Fruit fly (Drosophila melanogaster) whole organism, embryonic: ENCODE measurements around the gene Rab26.

Source experiments
- ATbp ChIP-seq: fragments of 200-800 bp; sonication (Bioruptor generic); optimal IDR thresholded peaks from 2 replicates; lab custom pipeline; 2017; ENCODE audit warnings: missing biosample characterization, mild to moderate bottlenecking, missing genetic modification characterization, missing genetic modification reagents
- Bdp1 ChIP-seq: fragments of 200-800 bp; sonication (Bioruptor generic); optimal IDR thresholded peaks from 3 replicates; lab custom pipeline; 2016; ENCODE audit warnings: missing biosample characterization, missing genetic modification characterization
- CG10654 ChIP-seq: fragments of 200-800 bp; sonication (Bioruptor generic); optimal IDR thresholded peaks from 2 replicates; lab custom pipeline; 2016; ENCODE audit warnings: missing biosample characterization, missing genetic modification characterization
- CG11398 ChIP-seq: fragments of 200-800 bp; sonication (Bioruptor generic); optimal IDR thresholded peaks from 2 replicates; lab custom pipeline; 2016; ENCODE audit warnings: missing biosample characterization, missing genetic modification characterization
- CG12391 ChIP-seq: fragments of 200-800 bp; sonication (Bioruptor generic); optimal IDR thresholded peaks from 3 replicates; lab custom pipeline; 2018; ENCODE audit warnings: missing biosample characterization, mild to moderate bottlenecking, missing genetic modification characterization, moderate library complexity
- CG14965 ChIP-seq: fragments of 200-800 bp; sonication (Bioruptor generic); optimal IDR thresholded peaks from 2 replicates; lab custom pipeline; 2016; ENCODE audit warnings: missing biosample characterization, missing genetic modification characterization, borderline replicate concordance
- CG1529 ChIP-seq: fragments of 200-800 bp; sonication (Bioruptor generic); optimal IDR thresholded peaks from 3 replicates; lab custom pipeline; 2018; ENCODE audit warnings: missing biosample characterization, missing genetic modification characterization
- CG15601 ChIP-seq: fragments of 200-800 bp; sonication (Bioruptor generic); optimal IDR thresholded peaks from 3 replicates; lab custom pipeline; 2019; ENCODE audit warnings: missing biosample characterization, mild to moderate bottlenecking, missing genetic modification characterization, moderate library complexity
- CG1602 ChIP-seq: fragments of 200-800 bp; sonication (Bioruptor generic); optimal IDR thresholded peaks from 3 replicates; lab custom pipeline; 2016; ENCODE audit warnings: missing biosample characterization, missing genetic modification characterization
- CG16813 ChIP-seq: fragments of 200-800 bp; sonication (Bioruptor generic); IDR thresholded peaks from 3 replicates; pipeline ENCODE4 v1.3.6; 2022; ENCODE audit warnings: missing biosample characterization, missing genetic modification characterization; ENCODE audit not compliant: partially characterized antibody
- CG17612 ChIP-seq: fragments of 200-800 bp; sonication (Bioruptor generic); IDR thresholded peaks from 2 replicates; pipeline ENCODE4 v1.3.6; 2022; ENCODE audit warnings: missing biosample characterization, missing genetic modification characterization
- CG2202 ChIP-seq: fragments of 200-800 bp; sonication (Bioruptor generic); optimal IDR thresholded peaks from 2 replicates; lab custom pipeline; 2018; ENCODE audit warnings: missing biosample characterization, mild to moderate bottlenecking, missing genetic modification characterization
- CG4424 ChIP-seq: fragments of 200-800 bp; sonication (Bioruptor generic); optimal IDR thresholded peaks from 3 replicates; lab custom pipeline; 2016; ENCODE audit warnings: missing biosample characterization, missing genetic modification characterization
- CG4730 ChIP-seq: fragments of 200-800 bp; sonication (Bioruptor generic); IDR thresholded peaks from 2 replicates; pipeline ENCODE4 v1.3.6; 2022; ENCODE audit warnings: missing biosample characterization, missing genetic modification characterization
- CG7372 ChIP-seq: fragments of 200-800 bp; sonication (Bioruptor generic); IDR thresholded peaks from 2 replicates; pipeline ENCODE4 v1.3.6; 2022; ENCODE audit warnings: missing biosample characterization, missing genetic modification characterization
- CG8290 ChIP-seq, 3 experiments: fragments of 200-800 bp; sonication (Bioruptor generic); optimal IDR thresholded peaks; 2 replicates each; lab custom pipeline; 2016 to 2019; ENCODE audit warnings: missing biosample characterization in 3 of 3, missing genetic modification characterization in 3 of 3, mild to moderate bottlenecking in 2 of 3, moderate library complexity in 1 of 3
- CG8388 ChIP-seq: fragments of 200-800 bp; sonication (Bioruptor generic); optimal IDR thresholded peaks from 2 replicates; lab custom pipeline; 2019; ENCODE audit warnings: missing biosample characterization, mild to moderate bottlenecking, missing genetic modification characterization, moderate library complexity
- CG8765 ChIP-seq: fragments of 200-800 bp; sonication (Bioruptor generic); IDR thresholded peaks from 2 replicates; pipeline ENCODE4 v1.3.6; 2022; ENCODE audit warnings: missing biosample characterization, missing genetic modification characterization
- CG9932 ChIP-seq: fragments of 200-800 bp; sonication (Bioruptor generic); IDR thresholded peaks from 2 replicates; pipeline ENCODE4 v1.3.6; 2022; ENCODE audit warnings: missing biosample characterization, missing genetic modification characterization
- Chrac-16 ChIP-seq: fragments of 200-800 bp; sonication (Bioruptor generic); optimal IDR thresholded peaks from 3 replicates; lab custom pipeline; 2016; ENCODE audit warnings: missing biosample characterization, missing genetic modification characterization
- D ChIP-seq, 2 experiments: fragments of 200-800 bp in 1 of 2; fragments of >200 bp in 1 of 2; sonication (Bioruptor generic) in 1 of 2; optimal IDR thresholded peaks; 2 replicates in 1 of 2; 3 replicates in 1 of 2; lab custom pipeline; 2017; ENCODE audit warnings: mild to moderate bottlenecking in 1 of 2, missing biosample characterization in 1 of 2, missing genetic modification characterization in 1 of 2, missing genetic modification reagents in 1 of 2
- D19A ChIP-seq: fragments of 200-800 bp; optimal IDR thresholded peaks from 3 replicates; lab custom pipeline; 2019; ENCODE audit warnings: missing biosample characterization, mild to moderate bottlenecking, missing genetic modification characterization, moderate library complexity
- Dp ChIP-seq: fragments of 200-800 bp; sonication (Bioruptor generic); optimal IDR thresholded peaks from 2 replicates; lab custom pipeline; 2018; ENCODE audit warnings: missing biosample characterization, mild to moderate bottlenecking, missing genetic modification characterization, moderate library complexity
- E2f2 ChIP-seq: fragments of 200-800 bp; sonication (Bioruptor generic); IDR thresholded peaks from 2 replicates; pipeline ENCODE4 v1.3.6; 2022; ENCODE audit warnings: missing biosample characterization, missing genetic modification characterization
- Eip74EF ChIP-seq, 2 experiments: fragments of 200-800 bp in 1 of 2; fragments of >200 bp in 1 of 2; sonication (Bioruptor generic) in 1 of 2; optimal IDR thresholded peaks; 2 replicates each; lab custom pipeline; 2017 to 2019; ENCODE audit warnings: missing biosample characterization in 2 of 2, missing genetic modification characterization in 2 of 2, mild to moderate bottlenecking in 1 of 2, moderate library complexity in 1 of 2
- Fer1 ChIP-seq: fragments of 200-800 bp; sonication (Bioruptor generic); optimal IDR thresholded peaks from 2 replicates; lab custom pipeline; 2017; ENCODE audit warnings: missing biosample characterization, mild to moderate bottlenecking, missing genetic modification characterization
- HLH3B ChIP-seq: fragments of 200-800 bp; sonication (Bioruptor generic); IDR thresholded peaks from 2 replicates; pipeline ENCODE4 v1.3.6; 2022; ENCODE audit warnings: missing biosample characterization, missing genetic modification characterization
- HLH4C ChIP-seq: fragments of 200-800 bp; sonication (Bioruptor generic); IDR thresholded peaks from 3 replicates; pipeline ENCODE4 v1.3.6; 2022; ENCODE audit warnings: missing biosample characterization, missing genetic modification characterization; ENCODE audit not compliant: partially characterized antibody
- Hr39 ChIP-seq: fragments of >200 bp; optimal IDR thresholded peaks from 2 replicates; lab custom pipeline; 2017
- Oli ChIP-seq: fragments of 200-800 bp; sonication (Bioruptor generic); optimal IDR thresholded peaks from 2 replicates; lab custom pipeline; 2018; ENCODE audit warnings: missing biosample characterization, mild to moderate bottlenecking, missing genetic modification characterization, moderate library complexity
- Stat92E ChIP-seq, 3 experiments: fragments of >200 bp in 2 of 3; fragments of 200-800 bp in 1 of 3; sonication (Bioruptor generic) in 1 of 3; optimal IDR thresholded peaks; 2 replicates each; lab custom pipeline; 2017 to 2019; ENCODE audit warnings: missing biosample characterization in 3 of 3, missing genetic modification characterization in 3 of 3, mild to moderate bottlenecking in 1 of 3, moderate library complexity in 1 of 3
- hth ChIP-seq: fragments of >200 bp; optimal IDR thresholded peaks from 2 replicates; lab custom pipeline; 2017; ENCODE audit warnings: inconsistent platforms
- insv ChIP-seq, 2 experiments: fragments of 200-800 bp; sonication (Bioruptor generic); optimal IDR thresholded peaks; 3 replicates each; lab custom pipeline; 2016 to 2018; ENCODE audit warnings: missing biosample characterization in 2 of 2, missing genetic modification characterization in 2 of 2
- jigr1 ChIP-seq: fragments of 200-800 bp; sonication (Bioruptor generic); IDR thresholded peaks from 3 replicates; pipeline ENCODE4 v1.3.6; 2022; ENCODE audit warnings: missing biosample characterization, missing genetic modification characterization
- kay ChIP-seq: fragments of 200-800 bp; sonication (Bioruptor generic); optimal IDR thresholded peaks from 2 replicates; lab custom pipeline; 2016; ENCODE audit warnings: missing biosample characterization, missing genetic modification characterization
- knrl ChIP-seq: fragments of 200-800 bp; sonication (Bioruptor generic); IDR thresholded peaks from 3 replicates; pipeline ENCODE4 v1.3.6; 2022; ENCODE audit warnings: missing biosample characterization, missing genetic modification characterization; ENCODE audit not compliant: partially characterized antibody
- lbe ChIP-seq: fragments of 200-800 bp; sonication (Bioruptor generic); optimal IDR thresholded peaks from 2 replicates; lab custom pipeline; 2016; ENCODE audit warnings: missing biosample characterization, mild to moderate bottlenecking, missing genetic modification characterization
- mam ChIP-seq: fragments of 200-800 bp; sonication (Bioruptor generic); optimal IDR thresholded peaks from 3 replicates; lab custom pipeline; 2016; ENCODE audit warnings: missing biosample characterization, missing genetic modification characterization
- seq ChIP-seq: fragments of 200-800 bp; sonication (Bioruptor generic); IDR thresholded peaks from 2 replicates; pipeline ENCODE4 v1.3.6; 2022; ENCODE audit warnings: missing biosample characterization, missing genetic modification characterization
- stc ChIP-seq: fragments of 200-800 bp; sonication (Bioruptor generic); IDR thresholded peaks from 2 replicates; pipeline ENCODE4 v1.3.6; 2022; ENCODE audit warnings: missing biosample characterization, missing genetic modification characterization
- tna ChIP-seq: fragments of 200-800 bp; sonication (Bioruptor generic); IDR thresholded peaks from 2 replicates; pipeline ENCODE4 v1.3.6; 2022; ENCODE audit warnings: missing biosample characterization, missing genetic modification characterization; ENCODE audit not compliant: partially characterized antibody
- unpg ChIP-seq: fragments of 200-800 bp; sonication (Bioruptor generic); optimal IDR thresholded peaks from 3 replicates; lab custom pipeline; 2018; ENCODE audit warnings: missing biosample characterization, mild to moderate bottlenecking, missing genetic modification characterization, moderate library complexity
- vfl ChIP-seq: fragments of 200-800 bp; sonication (Bioruptor generic); optimal IDR thresholded peaks from 2 replicates; lab custom pipeline; 2016; ENCODE audit warnings: missing biosample characterization, missing genetic modification characterization

The Rab26 gene

DNA sequence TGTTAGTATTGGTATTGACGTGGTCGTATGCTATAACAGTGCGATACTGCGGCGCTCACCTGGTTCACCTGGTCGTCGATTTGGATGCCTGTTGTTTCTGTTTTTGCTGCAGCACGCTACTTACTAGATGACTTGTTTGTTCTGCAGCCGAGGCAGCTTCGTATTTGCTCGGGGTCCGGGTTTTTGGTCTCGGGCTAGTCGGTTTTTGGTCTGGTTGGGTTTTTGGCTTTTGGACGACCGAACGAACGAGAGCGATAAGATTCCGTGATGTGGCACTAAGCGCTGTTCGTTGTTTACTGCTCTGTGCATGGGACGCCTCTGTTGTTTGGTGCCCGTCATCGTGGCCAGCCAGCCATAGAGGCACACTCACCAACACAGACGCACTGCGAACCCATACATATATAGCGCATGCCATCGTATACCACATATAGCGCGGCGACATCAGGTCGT, 30.4 kb downstream of the Rab26 start, which contains the start of gene ebd2 (continued):
- TF ChIP-seq CG4424 (GFP tag; lab: Kevin White, UChicago) (peak; percentile 1), E2f2 (GFP tag; lab: Robert Waterston, UW) (0 out of 2 replicates have a peak, but pooled peaks have one; percentile 14), CG7372 (GFP tag; lab: Robert Waterston, UW) (no peak), Eip74EF (GFP tag; optimal IDR thresholded peaks at IDR 0.05; lab: Kevin White, UChicago) (no peak), kay (GFP tag; lab: Kevin White, UChicago) (no peak), Chrac-16 (GFP tag; lab: Kevin White, UChicago) (no peak), Hr39 (lab: Kevin White, UChicago) (no peak), Stat92E (GFP tag; optimal IDR thresholded peaks at IDR 0.05; lab: Kevin White, UChicago) (no peak), Bdp1 (GFP tag; lab: Kevin White, UChicago) (no peak), stc (GFP tag; lab: Robert Waterston, UW) (no peak; the same call in 1 of the 2 replicates), CG16813 (GFP tag; lab: Robert Waterston, UW) (no peak), CG8388 (GFP tag; lab: Kevin White, UChicago) (no peak), CG12391 (no peak), CG2202 (no peak), CG4730 (GFP tag; lab: Robert Waterston, UW) (no peak), CG17612 (GFP tag; lab: Robert Waterston, UW) (no peak), tna (GFP tag; lab: Robert Waterston, UW) (0 out of 2 replicates have a peak, but pooled peaks have one; percentile 20), CG8765 (GFP tag; lab: Robert Waterston, UW) (no peak), jigr1 (GFP tag; lab: Robert Waterston, UW) (no peak), unpg (no peak), CG8290 (GFP tag; optimal IDR thresholded peaks at IDR 0.05; lab: Kevin White, UChicago) (peak; percentile 17), CG8290 (tag; optimal IDR thresholded peaks at IDR 0.05; lab: Kevin White, UChicago) (no peak), CG14965 (GFP tag; lab: Kevin White, UChicago) (no peak), hth (lab: Kevin White, UChicago) (no peak)
- TF ChIP-seq, all 482 proteins: peak for 90

DNA sequence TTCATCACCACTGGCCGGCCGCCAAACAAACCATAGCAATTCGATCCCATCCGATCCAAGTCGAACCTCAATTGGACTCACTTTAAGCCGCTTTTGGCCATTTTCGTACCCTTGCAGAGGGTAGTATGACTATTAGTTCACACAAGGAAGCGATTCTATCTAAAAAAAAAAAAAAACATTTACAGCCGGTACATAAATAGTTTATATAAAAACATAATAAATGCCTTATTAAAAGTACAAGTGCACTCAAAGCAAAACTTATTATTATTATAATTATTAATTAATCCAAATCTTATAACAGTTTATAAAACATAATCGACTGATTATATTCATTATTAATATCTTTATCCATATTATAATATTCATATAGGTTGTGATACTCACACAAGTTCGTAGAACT, 37.8 kb downstream of the Rab26 start, which contains the start of gene CG12971:
Gene CG12971, minus strand, starts transcription at position 101 of the 400 bp plus-strand sequence.
- TF ChIP-seq HLH4C (no peak), D19A (tag; lab: Kevin White, UChicago) (peak; percentile 33)

dm6 chr3L:21357383-21357782, 38.8 kb downstream of the Rab26 start, which contains the start of gene CG32437:
CG32437 (plus strand) TSS chr3L:21357683.
- TF ChIP-seq Dp (GFP tag; lab: Kevin White, UChicago) (no peak), lbe (GFP tag; lab: Kevin White, UChicago) (no peak), CG15601 (tag; lab: Kevin White, UChicago) (no peak), HLH3B (no peak), CG1602 (GFP tag; lab: Kevin White, UChicago) (no peak), ATbp (GFP tag; lab: Kevin White, UChicago) (no peak), seq (GFP tag; lab: Robert Waterston, UW) (no peak), D (optimal IDR thresholded peaks at IDR 0.05; lab: Kevin White, UChicago) (no peak), D (GFP tag; optimal IDR thresholded peaks at IDR 0.05; lab: Kevin White, UChicago) (no peak), mam (no peak), Oli (no peak), insv (GFP tag; optimal IDR thresholded peaks at IDR 0.05; lab: Kevin White, UChicago) (no peak), vfl (GFP tag; lab: Kevin White, UChicago) (no peak), knrl (GFP tag; lab: Robert Waterston, UW) (no peak), CG11398 (GFP tag; lab: Kevin White, UChicago) (no peak), CG9932 (GFP tag; lab: Robert Waterston, UW) (no peak), CG10654 (GFP tag; lab: Kevin White, UChicago) (no peak), tna (GFP tag; lab: Robert Waterston, UW) (no peak), CG1529 (GFP tag; lab: Kevin White, UChicago) (no peak), Fer1 (no peak)
